Worm (Caenorhabditis elegans) whole organism, L4 larva: ENCODE results near the gene zfp-3.

Experiments used
- F44E2.7 ChIP-seq: fragments of 200-800 bp; sonication (Bioruptor generic); IDR thresholded peaks from 2 replicates; pipeline ENCODE4 v2.1.2; 2022; ENCODE audit warnings: missing genetic modification characterization, missing compliant biosample characterization
- Y48G9A.11 ChIP-seq: fragments of 200-800 bp; sonication (Bioruptor generic); IDR thresholded peaks from 2 replicates; pipeline ENCODE4 v1.3.6; 2022; ENCODE audit warnings: missing genetic modification reagents, missing genetic modification characterization, missing compliant biosample characterization
- aha-1 ChIP-seq: fragments of 150-350 bp; peaks from one replicate; lab custom pipeline; 2014; ENCODE audit warnings: missing biosample characterization, missing genetic modification characterization
- aly-2 ChIP-seq: sonication (generic microtip); optimal IDR thresholded peaks from 2 replicates; lab custom pipeline; 2018; ENCODE audit warnings: missing biosample characterization, missing genetic modification characterization
- ama-1 ChIP-seq: fragments of 150-350 bp; optimal IDR thresholded peaks from 2 replicates; lab custom pipeline; 2014; ENCODE audit warnings: inconsistent platforms, mixed read lengths
- arid-1 ChIP-seq: fragments of 200-800 bp; sonication (Bioruptor generic); conservative IDR thresholded peaks from 2 replicates; pipeline ENCODE4 v1.3.6; 2022; ENCODE audit warnings: missing genetic modification reagents, missing genetic modification characterization, missing compliant biosample characterization
- ceh-44 ChIP-seq: fragments of 200-800 bp; sonication (Bioruptor generic); IDR thresholded peaks from 2 replicates; pipeline ENCODE4 v1.3.6; 2022; ENCODE audit warnings: missing genetic modification reagents, missing genetic modification characterization, missing compliant biosample characterization
- cey-2 ChIP-seq: sonication (generic microtip); optimal IDR thresholded peaks from 3 replicates; lab custom pipeline; 2017; ENCODE audit warnings: missing genetic modification characterization, mild to moderate bottlenecking, missing compliant biosample characterization, antibody characterized with exemption, borderline replicate concordance; ENCODE audit not compliant: insufficient read depth
- ctbp-1 ChIP-seq: fragments of 200-800 bp; sonication (Bioruptor generic); IDR thresholded peaks from 2 replicates; pipeline ENCODE4 v1.3.6; 2022; ENCODE audit warnings: missing genetic modification reagents, missing genetic modification characterization, missing compliant biosample characterization
- daf-12 ChIP-seq: fragments of 150-350 bp; optimal IDR thresholded peaks from 2 replicates; lab custom pipeline; 2014; ENCODE audit warnings: missing biosample characterization, missing genetic modification reagents, missing genetic modification characterization
- daf-16 ChIP-seq, 3 experiments: sonication (generic microtip); optimal IDR thresholded peaks; 2 replicates each; lab custom pipeline; 2016 to 2017; ENCODE audit warnings: missing genetic modification characterization in 3 of 3, missing genetic modification reagents in 3 of 3, mild to moderate bottlenecking in 2 of 3, missing compliant biosample characterization in 2 of 3, missing biosample characterization in 1 of 3, moderate library complexity in 1 of 3
- daf-19 ChIP-seq: fragments of 200-800 bp; sonication (Bioruptor generic); conservative IDR thresholded peaks from 2 replicates; pipeline ENCODE4 v1.3.6; 2022; ENCODE audit warnings: missing genetic modification characterization, missing compliant biosample characterization
- dmd-6 ChIP-seq: fragments of 200-800 bp; sonication (Bioruptor generic); IDR thresholded peaks from 2 replicates; pipeline ENCODE4 v1.3.6; 2022; ENCODE audit warnings: missing genetic modification reagents, missing genetic modification characterization, missing compliant biosample characterization
- dmd-9 ChIP-seq: fragments of 200-800 bp; sonication (Bioruptor generic); IDR thresholded peaks from 2 replicates; pipeline ENCODE4 v1.3.6; 2022; ENCODE audit warnings: missing genetic modification reagents, missing genetic modification characterization, missing compliant biosample characterization
- dpl-1 ChIP-seq: fragments of 150-350 bp; optimal IDR thresholded peaks from 2 replicates; lab custom pipeline; 2014; ENCODE audit warnings: missing biosample characterization, missing genetic modification reagents, missing genetic modification characterization
- duxl-1 ChIP-seq: sonication (generic microtip); optimal IDR thresholded peaks from 2 replicates; lab custom pipeline; 2016; ENCODE audit warnings: mild to moderate bottlenecking, missing genetic modification characterization, moderate library complexity, missing compliant biosample characterization; ENCODE audit not compliant: poor library complexity
- dve-1 ChIP-seq: sonication (generic microtip); optimal IDR thresholded peaks from 2 replicates; lab custom pipeline; 2017; ENCODE audit warnings: antibody characterized with exemption, mild to moderate bottlenecking, missing genetic modification characterization, missing compliant biosample characterization; ENCODE audit not compliant: insufficient read depth
- egl-43 ChIP-seq: fragments of 200-800 bp; sonication (Bioruptor generic); IDR thresholded peaks from 2 replicates; pipeline ENCODE4 v1.3.6; 2022; ENCODE audit warnings: missing genetic modification reagents, missing genetic modification characterization, missing compliant biosample characterization
- fos-1 ChIP-seq: fragments of 150-350 bp; optimal IDR thresholded peaks from 2 replicates; lab custom pipeline; 2014; ENCODE audit warnings: missing biosample characterization, missing genetic modification characterization
- hif-1 ChIP-seq, 2 experiments: sonication (generic microtip); optimal IDR thresholded peaks; 2 replicates each; lab custom pipeline; 2016 to 2017; ENCODE audit warnings: missing compliant biosample characterization in 2 of 2, missing genetic modification characterization in 2 of 2, missing genetic modification reagents in 2 of 2, missing genotype in 2 of 2, mild to moderate bottlenecking in 1 of 2
- hlh-11 ChIP-seq: fragments of 200-800 bp; sonication (Bioruptor generic); optimal IDR thresholded peaks from 2 replicates; lab custom pipeline; 2018; ENCODE audit warnings: mild to moderate bottlenecking, missing genetic modification characterization, missing compliant biosample characterization
- hlh-30 ChIP-seq: sonication (generic microtip); optimal IDR thresholded peaks from 2 replicates; lab custom pipeline; 2017; ENCODE audit warnings: antibody characterized with exemption, mild to moderate bottlenecking, missing genetic modification characterization, missing compliant biosample characterization; ENCODE audit not compliant: insufficient read depth
- lin-13 ChIP-seq: fragments of 150-350 bp; optimal IDR thresholded peaks from 2 replicates; lab custom pipeline; 2014; ENCODE audit warnings: missing biosample characterization, missing genetic modification reagents, missing genetic modification characterization
- lin-15B ChIP-seq: fragments of 150-350 bp; sonication (generic microtip); optimal IDR thresholded peaks from 3 replicates; lab custom pipeline; 2014; ENCODE audit warnings: missing biosample characterization, missing genetic modification characterization
- lin-39 ChIP-seq: fragments of 150-350 bp; optimal IDR thresholded peaks from 2 replicates; lab custom pipeline; 2014; ENCODE audit warnings: missing biosample characterization, missing genetic modification reagents, missing genetic modification characterization
- lsy-2 ChIP-seq, 2 experiments: fragments of 150-350 bp in 1 of 2; sonication (generic microtip) in 1 of 2; optimal IDR thresholded peaks; 2 replicates each; lab custom pipeline; 2014 to 2017; ENCODE audit warnings: missing biosample characterization in 2 of 2, missing genetic modification characterization in 2 of 2
- mdl-1 ChIP-seq, 2 experiments: fragments of 150-350 bp in 1 of 2; sonication (generic microtip) in 1 of 2; optimal IDR thresholded peaks; 2 replicates each; lab custom pipeline; 2014 to 2017; ENCODE audit warnings: missing biosample characterization in 2 of 2, missing genetic modification characterization in 2 of 2
- mes-2 ChIP-seq: sonication (generic microtip); optimal IDR thresholded peaks from 2 replicates; lab custom pipeline; 2016; ENCODE audit warnings: missing genotype, mild to moderate bottlenecking, missing genetic modification characterization, missing compliant biosample characterization; ENCODE audit not compliant: poor library complexity, severe bottlenecking
- nhr-11 ChIP-seq: fragments of 150-350 bp; optimal IDR thresholded peaks from 2 replicates; lab custom pipeline; 2014; ENCODE audit warnings: missing biosample characterization, missing genetic modification characterization
- nhr-111 ChIP-seq: fragments of 200-800 bp; sonication (Bioruptor generic); optimal IDR thresholded peaks from 2 replicates; lab custom pipeline; 2018; ENCODE audit warnings: mild to moderate bottlenecking, missing genetic modification characterization, missing compliant biosample characterization
- nhr-28 ChIP-seq: fragments of 150-350 bp; optimal IDR thresholded peaks from 2 replicates; lab custom pipeline; 2014; ENCODE audit warnings: missing biosample characterization, missing genetic modification characterization
- nhr-42 ChIP-seq: fragments of 200-800 bp; sonication (Bioruptor generic); IDR thresholded peaks from 2 replicates; pipeline ENCODE4 v1.3.6; 2022; ENCODE audit warnings: missing genetic modification characterization, missing compliant biosample characterization
- nhr-77 ChIP-seq: fragments of 150-350 bp; optimal IDR thresholded peaks from 2 replicates; lab custom pipeline; 2014; ENCODE audit warnings: missing biosample characterization, missing genetic modification characterization
- pha-4 ChIP-seq, 2 experiments: fragments of 150-350 bp in 1 of 2; fragments of 200-800 bp in 1 of 2; sonication (Bioruptor generic) in 1 of 2; IDR thresholded peaks in 1 of 2; optimal IDR thresholded peaks in 1 of 2; 2 replicates each; pipeline versions ENCODE4 v1.3.6 to Lab custom; 2014 to 2022; ENCODE audit warnings: missing genetic modification characterization in 2 of 2, missing genetic modification reagents in 2 of 2, missing biosample characterization in 1 of 2, missing compliant biosample characterization in 1 of 2
- pqm-1 ChIP-seq: sonication (generic microtip); optimal IDR thresholded peaks from 2 replicates; lab custom pipeline; 2017; ENCODE audit warnings: missing biosample characterization, missing genetic modification characterization
- rbr-2 ChIP-seq: sonication (generic microtip); optimal IDR thresholded peaks from 2 replicates; lab custom pipeline; 2016; ENCODE audit warnings: missing genotype, missing genetic modification characterization, missing compliant biosample characterization
- sdz-12 ChIP-seq: fragments of 200-800 bp; sonication (Bioruptor generic); optimal IDR thresholded peaks from 2 replicates; lab custom pipeline; 2018; ENCODE audit warnings: mild to moderate bottlenecking, missing genetic modification characterization, missing compliant biosample characterization
- skn-1 ChIP-seq: fragments of 150-350 bp; optimal IDR thresholded peaks from 2 replicates; lab custom pipeline; 2014; ENCODE audit warnings: missing biosample characterization, missing genetic modification characterization
- snpc-1.2 ChIP-seq: fragments of 200-800 bp; sonication (Bioruptor generic); IDR thresholded peaks from 2 replicates; pipeline ENCODE4 v1.3.6; 2022; ENCODE audit warnings: missing genetic modification reagents, missing genetic modification characterization, missing compliant biosample characterization
- snpc-4 ChIP-seq: fragments of 150-350 bp; optimal IDR thresholded peaks from 2 replicates; lab custom pipeline; 2014; ENCODE audit warnings: missing biosample characterization, missing genetic modification characterization
- spr-3 ChIP-seq: fragments of 200-800 bp; sonication (Bioruptor generic); optimal IDR thresholded peaks from 2 replicates; lab custom pipeline; 2018; ENCODE audit warnings: mild to moderate bottlenecking, missing genetic modification characterization, missing compliant biosample characterization
- tag-97 ChIP-seq: fragments of 200-800 bp; sonication (Bioruptor generic); IDR thresholded peaks from 2 replicates; pipeline ENCODE4 v1.3.6; 2022; ENCODE audit warnings: missing genetic modification characterization, missing compliant biosample characterization
- unc-62 ChIP-seq, 3 experiments: fragments of 150-350 bp in 1 of 3; sonication (generic microtip); optimal IDR thresholded peaks in 2 of 3; peaks in 1 of 3; 1 replicate in 1 of 3; 2 replicates in 2 of 3; lab custom pipeline; 2014 to 2017; ENCODE audit warnings: missing biosample characterization in 3 of 3, missing genetic modification characterization in 3 of 3, missing genetic modification reagents in 3 of 3, missing genotype in 1 of 3
- zip-2 ChIP-seq: fragments of 150-350 bp; optimal IDR thresholded peaks from 2 replicates; lab custom pipeline; 2014; ENCODE audit warnings: missing biosample characterization, missing genetic modification characterization

The zfp-3 gene

ce11 chrX:1453770-1454169, 7.3 kb upstream of the zfp-3 start, which contains the start of gene cebp-1:
TSS of gene cebp-1 (minus strand) at chrX:1453868.
- TF ChIP-seq unc-62 (GFP tag; optimal IDR thresholded peaks at IDR 0.05 in 1 of 2; lab: Kevin White, UChicago) (peak in 1 of 2 experiments; percentile 88), unc-62 (tag; optimal IDR thresholded peaks at IDR 0.05; lab: Kevin White, UChicago) (no peak), daf-16 (GFP tag; optimal IDR thresholded peaks at IDR 0.05; lab: Kevin White, UChicago) (no peak), daf-16 (tag; optimal IDR thresholded peaks at IDR 0.05; lab: Kevin White, UChicago) (peak; percentile 67), lsy-2 (tag; optimal IDR thresholded peaks at IDR 0.05; lab: Kevin White, UChicago) (peak in 1 of 2 experiments; percentile 9), dve-1 (tag; lab: Kevin White, UChicago) (peak; percentile 56), mes-2 (tag; lab: Kevin White, UChicago) (peak; percentile 50), dmd-6 (GFP tag; lab: Robert Waterston, UW) (peak; percentile 59), lin-15B (tag; lab: Kevin White, UChicago) (no peak), aha-1 (tag; lab: Kevin White, UChicago) (peak; percentile 4), fos-1 (tag; lab: Kevin White, UChicago) (peak; percentile 13), hlh-30 (tag; lab: Kevin White, UChicago) (peak; percentile 38), rbr-2 (tag; lab: Kevin White, UChicago) (no peak), hlh-11 (tag; lab: Kevin White, UChicago) (peak; percentile 63), nhr-11 (no peak), pha-4 (GFP tag; IDR thresholded peaks at IDR 0.05; lab: Robert Waterston, UW) (0 out of 2 replicates have a peak, but pooled peaks have one; percentile 10), pha-4 (tag; optimal IDR thresholded peaks at IDR 0.05; lab: Kevin White, UChicago) (peak; percentile 67), pqm-1 (peak; percentile 48)

ce11 chrX:1451816-1452602, 5.6 kb upstream of the zfp-3 start:
- TF ChIP-seq F44E2.7: 0 out of 2 replicates have a peak, but pooled peaks have one; percentile 40
- no peak for TF ChIP-seq aly-2 (tag; lab: Kevin White, UChicago)
- no peak for TF ChIP-seq dmd-6 (GFP tag; lab: Robert Waterston, UW)
- TF ChIP-seq daf-12 (tag; lab: Kevin White, UChicago): no peak
- TF ChIP-seq tag-97: no peak
- TF ChIP-seq daf-19: 0 out of 2 replicates have a peak, but pooled peaks have one; percentile 73
- TF ChIP-seq fos-1 (tag; lab: Kevin White, UChicago): no peak
- no peak for TF ChIP-seq ctbp-1 (GFP tag; lab: Robert Waterston, UW)
- TF ChIP-seq nhr-77 (tag; lab: Kevin White, UChicago): no peak
- peak; percentile 5; the same call in 1 of the 2 replicates for TF ChIP-seq egl-43 (GFP tag; lab: Robert Waterston, UW)
- no peak for TF ChIP-seq skn-1 (tag; lab: Kevin White, UChicago)
- peak; percentile 22 for TF ChIP-seq sdz-12 (GFP tag; lab: Kevin White, UChicago)
- TF ChIP-seq lin-13 (GFP tag; lab: Kevin White, UChicago): no peak
- no peak for TF ChIP-seq nhr-111 (GFP tag; lab: Kevin White, UChicago)
- peak; percentile 51; the same call in 1 of the 2 replicates for TF ChIP-seq arid-1 (GFP tag; lab: Robert Waterston, UW)
- TF ChIP-seq nhr-42: no peak
- TF ChIP-seq spr-3 (GFP tag; lab: Kevin White, UChicago): peak; percentile 12
- TF ChIP-seq Y48G9A.11 (GFP tag; lab: Robert Waterston, UW): no peak
- no peak for TF ChIP-seq daf-16 (GFP tag; optimal IDR thresholded peaks at IDR 0.05; lab: Kevin White, UChicago)
- TF ChIP-seq daf-16 (tag; optimal IDR thresholded peaks at IDR 0.05; lab: Kevin White, UChicago): no peak
- TF ChIP-seq mdl-1 (tag; optimal IDR thresholded peaks at IDR 0.05; lab: Kevin White, UChicago): no peak
- peak; percentile 29 for TF ChIP-seq duxl-1 (tag; lab: Kevin White, UChicago)
- TF ChIP-seq snpc-1.2 (GFP tag; lab: Robert Waterston, UW): no peak
- no peak for TF ChIP-seq hlh-11 (tag; lab: Kevin White, UChicago)
- TF ChIP-seq cey-2 (tag; lab: Kevin White, UChicago): no peak
- TF ChIP-seq nhr-28 (tag; lab: Kevin White, UChicago): no peak
- TF ChIP-seq ceh-44 (GFP tag; lab: Robert Waterston, UW): no peak
- TF ChIP-seq ama-1 (lab: Kevin White, UChicago): peak; percentile 7
- TF ChIP-seq zip-2 (tag; lab: Kevin White, UChicago): no peak
- TF ChIP-seq lin-39 (tag; lab: Kevin White, UChicago): no peak
- peak; percentile 7; the same call in 1 of the 2 replicates for TF ChIP-seq pha-4 (GFP tag; IDR thresholded peaks at IDR 0.05; lab: Robert Waterston, UW)
- no peak for TF ChIP-seq pha-4 (tag; optimal IDR thresholded peaks at IDR 0.05; lab: Kevin White, UChicago)
- TF ChIP-seq dmd-9 (GFP tag; lab: Robert Waterston, UW): no peak
- TF ChIP-seq snpc-4 (tag; lab: Kevin White, UChicago): no peak
- TF ChIP-seq hif-1 (tag; optimal IDR thresholded peaks at IDR 0.05; lab: Kevin White, UChicago): peak in 1 of 2 experiments; percentile 6
- no peak for TF ChIP-seq dpl-1 (GFP tag; lab: Kevin White, UChicago)
